Worm (Caenorhabditis elegans): ENCODE results near the gene nlt-1.

- no peak for TF ChIP-seq efl-1 (optimal IDR thresholded peaks at IDR 0.05)
- TF ChIP-seq efl-1 (GFP tag; optimal IDR thresholded peaks at IDR 0.05 in 1 of 2): no peak
- no peak for TF ChIP-seq fkh-10 (GFP tag; optimal IDR thresholded peaks at IDR 0.05)
- TF ChIP-seq nhr-90 (tag; optimal IDR thresholded peaks at IDR 0.05; ENCODE audit: poor library complexity): no peak
- TF ChIP-seq pqm-1 (tag; optimal IDR thresholded peaks at IDR 0.05): no peak
- no peak for TF ChIP-seq ceh-88 (GFP tag; IDR thresholded peaks at IDR 0.05)
- TF ChIP-seq ces-1 (GFP tag; optimal IDR thresholded peaks at IDR 0.05): no peak
- TF ChIP-seq nhr-237 (tag; optimal IDR thresholded peaks at IDR 0.05): no peak
- no peak for TF ChIP-seq ama-1 (optimal IDR thresholded peaks at IDR 0.05)
- TF ChIP-seq nhr-77 (tag; optimal IDR thresholded peaks at IDR 0.05): no peak
- TF ChIP-seq lir-3 (tag; optimal IDR thresholded peaks at IDR 0.05; ENCODE audit: poor library complexity): no peak
- no peak for TF ChIP-seq lin-39 (tag; optimal IDR thresholded peaks at IDR 0.05)
- no peak for TF ChIP-seq ztf-11 (tag; optimal IDR thresholded peaks at IDR 0.05)
Measured at ce11 chrII:9982437-9982836, 18.5 kb downstream of the nlt-1 start.

Measured in whole organism, L1 larva.